Worm (Caenorhabditis elegans) whole organism, mixed stage, embryonic: ENCODE results near the gene mrpl-53.

Experiments used
- M03D4.4 ChIP-seq: sonication (generic microtip); optimal IDR thresholded peaks from 2 replicates; lab custom pipeline; 2017; ENCODE audit warnings: mild to moderate bottlenecking, missing genetic modification characterization, missing compliant biosample characterization
- bed-3 ChIP-seq: fragments of 200-800 bp; sonication (Bioruptor generic); optimal IDR thresholded peaks from 3 replicates; lab custom pipeline; 2018; ENCODE audit warnings: mild to moderate bottlenecking, missing genetic modification characterization, moderate library complexity, missing compliant biosample characterization
- ceh-39 ChIP-seq: fragments of 150-350 bp; optimal IDR thresholded peaks from 2 replicates; lab custom pipeline; 2014; ENCODE audit warnings: missing biosample characterization, missing genetic modification characterization
- ceh-83 ChIP-seq: fragments of 200-800 bp; sonication (Bioruptor generic); optimal IDR thresholded peaks from 2 replicates; lab custom pipeline; 2018; ENCODE audit warnings: mild to moderate bottlenecking, missing genetic modification characterization, missing compliant biosample characterization
- ces-1 ChIP-seq: fragments of 150-350 bp; optimal IDR thresholded peaks from 2 replicates; lab custom pipeline; 2014; ENCODE audit warnings: missing biosample characterization, missing genetic modification reagents, missing genetic modification characterization
- cnd-1 ChIP-seq: fragments of 200-800 bp; sonication (Bioruptor generic); optimal IDR thresholded peaks from 2 replicates; lab custom pipeline; 2018; ENCODE audit warnings: mild to moderate bottlenecking, missing genetic modification characterization, missing compliant biosample characterization
- elt-1 ChIP-seq: sonication (generic microtip); optimal IDR thresholded peaks from 2 replicates; lab custom pipeline; 2017; ENCODE audit warnings: missing genetic modification characterization, mild to moderate bottlenecking, missing compliant biosample characterization, antibody characterized with exemption, moderate library complexity, borderline replicate concordance; ENCODE audit not compliant: insufficient read depth
- elt-3 ChIP-seq: fragments of 150-350 bp; optimal IDR thresholded peaks from 2 replicates; lab custom pipeline; 2014; ENCODE audit warnings: missing biosample characterization, missing genetic modification characterization
- ham-2 ChIP-seq: fragments of 200-800 bp; sonication (Bioruptor generic); optimal IDR thresholded peaks from 2 replicates; lab custom pipeline; 2018; ENCODE audit warnings: mild to moderate bottlenecking, missing genetic modification characterization, missing compliant biosample characterization
- hlh-1 ChIP-seq: fragments of 150-350 bp; optimal IDR thresholded peaks from 2 replicates; lab custom pipeline; 2014; ENCODE audit warnings: missing biosample characterization, missing genetic modification reagents, missing genetic modification characterization
- lin-13 ChIP-seq: fragments of 150-350 bp; optimal IDR thresholded peaks from 2 replicates; lab custom pipeline; 2014; ENCODE audit warnings: missing biosample characterization, missing genetic modification characterization
- lin-32 ChIP-seq: fragments of 200-800 bp; sonication (Bioruptor generic); optimal IDR thresholded peaks from 2 replicates; lab custom pipeline; 2018; ENCODE audit warnings: mild to moderate bottlenecking, missing genetic modification characterization, missing compliant biosample characterization
- lsy-2 ChIP-seq: fragments of 150-350 bp; optimal IDR thresholded peaks from 2 replicates; lab custom pipeline; 2014; ENCODE audit warnings: missing biosample characterization, missing genetic modification characterization
- mab-5 ChIP-seq: fragments of 150-350 bp; optimal IDR thresholded peaks from 2 replicates; lab custom pipeline; 2014; ENCODE audit warnings: missing biosample characterization, missing genetic modification characterization
- mep-1 ChIP-seq: fragments of 150-350 bp; optimal IDR thresholded peaks from 2 replicates; lab custom pipeline; 2017; ENCODE audit warnings: missing biosample characterization, missing genetic modification reagents, missing genetic modification characterization, inconsistent platforms
- mls-2 ChIP-seq: sonication (generic microtip); optimal IDR thresholded peaks from 2 replicates; lab custom pipeline; 2016; ENCODE audit warnings: mild to moderate bottlenecking, missing genetic modification characterization, moderate library complexity, missing compliant biosample characterization
- nhr-12 ChIP-seq: fragments of 150-350 bp; optimal IDR thresholded peaks from 2 replicates; lab custom pipeline; 2014; ENCODE audit warnings: missing biosample characterization, missing genetic modification characterization
- nhr-2 ChIP-seq: fragments of 150-350 bp; optimal IDR thresholded peaks from 2 replicates; lab custom pipeline; 2014; ENCODE audit warnings: missing biosample characterization, missing genetic modification characterization
- nhr-28 ChIP-seq: fragments of 150-350 bp; optimal IDR thresholded peaks from 2 replicates; lab custom pipeline; 2014; ENCODE audit warnings: missing biosample characterization, missing genetic modification characterization
- nhr-76 ChIP-seq: sonication (generic microtip); optimal IDR thresholded peaks from 2 replicates; lab custom pipeline; 2017; ENCODE audit warnings: missing biosample characterization, missing genetic modification characterization
- pha-4 ChIP-seq: fragments of 150-350 bp; optimal IDR thresholded peaks from 2 replicates; lab custom pipeline; 2018; ENCODE audit warnings: missing biosample characterization, missing genetic modification reagents, missing genetic modification characterization
- sem-2 ChIP-seq: fragments of 200-800 bp; sonication (Bioruptor generic); optimal IDR thresholded peaks from 2 replicates; lab custom pipeline; 2018; ENCODE audit warnings: mild to moderate bottlenecking, missing genetic modification characterization, missing compliant biosample characterization
- snpc-4 ChIP-seq: fragments of 150-350 bp; optimal IDR thresholded peaks from 2 replicates; lab custom pipeline; 2014; ENCODE audit warnings: missing biosample characterization, missing genetic modification characterization
- sptf-1 ChIP-seq: sonication (generic microtip); optimal IDR thresholded peaks from 2 replicates; lab custom pipeline; 2017; ENCODE audit warnings: mild to moderate bottlenecking, missing genetic modification characterization, moderate library complexity, missing compliant biosample characterization
- tbx-8 ChIP-seq: fragments of 200-800 bp; sonication (Bioruptor generic); optimal IDR thresholded peaks from 2 replicates; lab custom pipeline; 2018; ENCODE audit warnings: mild to moderate bottlenecking, missing genetic modification characterization, moderate library complexity, missing compliant biosample characterization
- unc-120 ChIP-seq: sonication (generic microtip); optimal IDR thresholded peaks from 2 replicates; lab custom pipeline; 2017; ENCODE audit warnings: missing genetic modification characterization, missing compliant biosample characterization; ENCODE audit not compliant: poor library complexity, severe bottlenecking
- unc-39 ChIP-seq: fragments of 150-350 bp; optimal IDR thresholded peaks from 2 replicates; lab custom pipeline; 2014; ENCODE audit warnings: missing biosample characterization, missing genetic modification characterization
- unc-62 ChIP-seq: fragments of 150-350 bp; optimal IDR thresholded peaks from 2 replicates; lab custom pipeline; 2014; ENCODE audit warnings: missing biosample characterization, missing genetic modification reagents, missing genetic modification characterization
- zip-8 ChIP-seq: fragments of 150-350 bp; optimal IDR thresholded peaks from 2 replicates; lab custom pipeline; 2014; ENCODE audit warnings: missing biosample characterization, missing genetic modification characterization

Gene mrpl-53

DNA sequence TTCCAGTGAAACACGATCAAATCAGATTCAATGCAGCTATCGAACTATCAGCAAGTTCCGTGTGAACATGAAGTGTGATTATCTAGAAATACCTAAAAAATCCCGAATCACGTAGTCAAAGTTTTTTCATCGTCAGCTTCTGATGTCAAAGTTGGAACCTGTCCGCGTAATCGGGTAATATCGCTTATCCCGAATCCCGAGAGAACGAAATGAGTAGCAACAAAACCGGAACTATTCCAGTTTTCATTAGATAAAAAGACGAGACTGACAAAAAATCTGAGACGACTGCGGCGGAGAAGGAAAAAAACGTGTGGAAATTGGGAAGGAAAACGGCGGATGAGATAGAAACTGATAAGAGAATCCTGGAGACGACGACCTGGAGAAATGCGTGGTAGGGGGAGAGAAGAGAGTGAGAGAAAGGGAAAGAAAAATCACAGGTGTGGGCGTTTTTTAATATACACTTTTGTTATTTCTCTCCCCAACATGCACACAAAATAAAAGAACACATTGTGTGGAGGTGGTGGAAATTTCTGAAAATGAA, 22.6 kb downstream of the mrpl-53 start:
- TF ChIP-seq pha-4 (tag; lab: Kevin White, UChicago) (no peak), elt-1 (tag; lab: Kevin White, UChicago) (peak; percentile 26)

DNA sequence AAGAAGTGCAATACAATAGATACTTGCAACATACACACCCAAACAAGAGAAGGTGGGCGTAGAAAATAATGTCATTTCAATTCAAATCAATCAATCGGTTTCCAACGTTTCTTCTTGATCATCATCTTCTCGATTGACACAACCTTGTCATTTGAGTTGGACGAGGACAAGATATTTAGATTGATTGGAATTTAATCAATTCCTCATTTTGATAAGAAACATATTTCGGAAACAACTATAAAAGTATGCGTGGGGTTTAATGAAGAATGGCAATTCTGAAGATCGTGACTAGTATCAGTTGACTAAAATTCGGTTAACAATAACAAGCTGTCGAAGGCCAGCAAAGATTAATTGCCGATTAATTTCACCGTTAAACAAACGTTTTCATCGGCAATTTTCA, 23.2 kb downstream of the mrpl-53 start:
- TF ChIP-seq unc-62 (GFP tag; lab: Kevin White, UChicago): peak; percentile 60
- no peak for TF ChIP-seq ceh-83 (GFP tag; lab: Kevin White, UChicago)
- no peak for TF ChIP-seq lin-32 (GFP tag; lab: Kevin White, UChicago)
- TF ChIP-seq nhr-12 (tag; lab: Kevin White, UChicago): no peak
- TF ChIP-seq mep-1 (tag; lab: Kevin White, UChicago): no peak
- TF ChIP-seq mls-2 (tag; lab: Kevin White, UChicago): no peak
- TF ChIP-seq pha-4 (tag; lab: Kevin White, UChicago): no peak

DNA sequence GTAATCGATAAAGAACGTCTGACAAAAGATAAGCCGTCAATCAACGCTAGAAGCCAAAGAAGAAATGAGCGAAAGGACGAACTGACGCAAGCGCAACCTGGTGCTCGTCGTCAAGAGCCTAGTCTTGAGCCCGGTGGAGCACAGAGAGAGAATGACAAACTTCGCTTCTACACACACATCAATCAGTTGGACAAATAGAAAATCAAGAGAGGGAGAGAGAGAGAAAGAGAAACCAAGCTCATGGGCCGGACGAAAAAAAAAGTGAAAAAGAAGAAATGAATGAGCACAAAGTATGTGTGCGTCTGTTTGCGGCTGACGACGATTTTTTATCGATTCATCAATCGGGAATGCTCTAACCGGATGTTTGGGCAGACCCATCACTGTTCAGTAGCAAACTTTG, 23.7 kb downstream of the mrpl-53 start:
- no peak for TF ChIP-seq unc-39 (tag; lab: Kevin White, UChicago)
- peak; percentile 90 for TF ChIP-seq unc-62 (GFP tag; lab: Kevin White, UChicago)
- peak; percentile 39 for TF ChIP-seq unc-120 (tag; lab: Kevin White, UChicago)
- no peak for TF ChIP-seq nhr-2 (tag; lab: Kevin White, UChicago)
- TF ChIP-seq hlh-1: peak; percentile 67

DNA sequence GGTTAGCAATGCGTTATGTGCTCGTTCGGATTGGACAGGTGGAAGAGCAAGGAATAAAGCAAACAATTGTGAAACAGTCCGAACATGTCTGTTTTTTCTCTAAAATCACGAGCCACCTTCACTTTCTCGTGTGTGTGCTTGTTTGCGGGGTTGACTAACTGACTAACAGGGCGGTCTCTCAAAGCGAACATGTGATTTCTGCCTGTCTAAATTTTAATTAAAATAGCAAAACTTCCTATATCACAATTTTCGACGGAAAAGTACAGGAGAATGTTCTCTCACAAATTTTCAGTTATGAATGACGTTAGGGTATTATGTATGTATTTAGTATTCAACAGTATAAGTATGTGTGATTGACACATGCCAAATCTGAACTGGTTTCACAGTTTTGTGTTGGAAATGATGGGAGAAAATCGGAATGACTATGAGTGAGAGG, 24.5 kb downstream of the mrpl-53 start:
- TF ChIP-seq ces-1 (GFP tag; lab: Kevin White, UChicago) (no peak), lsy-2 (no peak), unc-120 (tag; lab: Kevin White, UChicago) (no peak), sptf-1 (tag; lab: Kevin White, UChicago) (no peak), pha-4 (tag; lab: Kevin White, UChicago) (no peak)

DNA sequence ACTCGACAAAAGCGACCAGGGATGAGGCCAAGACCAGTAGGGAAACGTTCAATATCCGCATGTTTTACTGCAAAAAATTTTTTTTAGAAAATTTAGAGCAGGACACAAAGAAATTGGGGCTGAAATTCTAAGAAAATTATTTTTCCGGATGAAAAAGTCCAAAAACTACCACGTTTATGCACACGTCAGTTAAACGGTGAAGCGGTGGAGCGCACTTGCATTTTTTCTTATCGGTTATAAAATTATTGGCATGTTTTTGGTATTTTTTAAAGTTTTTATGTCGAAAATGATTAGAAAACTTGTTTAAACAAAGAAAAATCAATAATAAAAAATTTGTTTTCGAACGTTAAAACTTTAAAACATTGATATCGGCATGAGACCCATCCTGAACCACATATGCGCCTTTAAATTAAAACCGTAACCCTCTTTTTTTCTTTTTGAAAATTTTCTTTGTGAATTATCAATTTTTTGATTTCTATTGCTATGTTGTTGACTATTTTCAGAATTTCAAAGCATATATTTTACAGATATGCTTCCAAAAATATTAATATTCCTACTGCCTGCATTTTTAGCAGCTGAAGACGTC, 26.8 kb downstream of the mrpl-53 start, which contains the start of the genes dnj-20 and ZK1307.8:
TSS of gene dnj-20 (minus strand) at position 67 of the 586 bp plus-strand sequence.
TSS of gene ZK1307.8 (plus strand) at position 504 of the 586 bp plus-strand sequence.
- TF ChIP-seq mep-1 (tag; lab: Kevin White, UChicago) (peak; percentile 8), tbx-8 (GFP tag; lab: Kevin White, UChicago) (no peak), ces-1 (GFP tag; lab: Kevin White, UChicago) (peak; percentile 10)

DNA sequence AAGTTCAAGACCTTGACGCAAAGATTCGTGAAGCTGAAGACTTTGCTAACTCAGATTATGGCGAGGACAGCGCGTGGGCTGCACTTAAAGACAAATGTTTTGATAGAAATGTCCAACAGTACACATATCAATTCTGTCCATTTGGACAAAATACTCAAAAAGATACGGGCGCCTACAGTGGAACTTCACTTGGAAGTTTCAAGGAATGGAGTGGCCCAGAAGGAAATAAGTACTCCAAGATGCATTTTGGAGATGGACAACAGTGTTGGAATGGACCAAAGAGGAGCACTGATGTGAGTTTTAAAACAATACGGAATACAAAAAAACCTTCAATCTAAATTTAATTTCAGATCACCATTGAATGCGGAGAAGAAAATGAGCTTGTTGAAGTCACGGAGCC, 28.5 kb downstream of the mrpl-53 start:
- TF ChIP-seq lsy-2 (no peak), lin-13 (no peak), nhr-28 (tag; lab: Kevin White, UChicago) (no peak), unc-62 (GFP tag; lab: Kevin White, UChicago) (no peak), elt-1 (tag; lab: Kevin White, UChicago) (no peak), mep-1 (tag; lab: Kevin White, UChicago) (no peak), snpc-4 (tag; lab: Kevin White, UChicago) (no peak), sem-2 (GFP tag; lab: Kevin White, UChicago) (no peak), cnd-1 (no peak), ham-2 (GFP tag; lab: Kevin White, UChicago) (no peak), nhr-76 (tag; lab: Kevin White, UChicago) (no peak), ceh-83 (GFP tag; lab: Kevin White, UChicago) (no peak)

DNA sequence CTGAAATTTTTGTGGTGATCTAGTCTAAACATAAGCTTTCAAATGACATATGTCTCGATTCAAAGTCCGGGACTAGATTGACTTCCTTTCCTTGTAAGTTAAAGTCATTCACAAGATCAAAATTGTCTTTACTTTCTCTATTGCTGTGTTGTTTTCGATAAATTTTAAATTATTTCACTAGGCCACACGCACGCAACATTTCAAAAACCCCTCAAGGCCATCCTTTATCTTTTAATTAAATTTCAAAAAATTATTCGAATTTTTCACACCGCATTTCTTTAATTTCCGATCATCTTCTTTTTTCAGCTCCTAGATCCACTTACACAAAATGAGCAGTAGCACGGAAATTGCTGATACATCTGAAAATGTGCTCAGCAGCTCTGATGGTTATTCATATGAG, 38.9 kb downstream of the mrpl-53 start, which contains the start of gene ZK1307.7:
TSS of gene ZK1307.7 (plus strand) at position 301 of the 400 bp plus-strand sequence.
- TF ChIP-seq lin-32 (GFP tag; lab: Kevin White, UChicago) (no peak), ham-2 (GFP tag; lab: Kevin White, UChicago) (no peak), bed-3 (GFP tag; lab: Kevin White, UChicago) (no peak), unc-120 (tag; lab: Kevin White, UChicago) (no peak), mab-5 (tag; lab: Kevin White, UChicago) (no peak), sem-2 (GFP tag; lab: Kevin White, UChicago) (no peak), elt-1 (tag; lab: Kevin White, UChicago) (no peak), M03D4.4 (tag; lab: Kevin White, UChicago) (no peak), elt-3 (tag; lab: Kevin White, UChicago) (no peak), mls-2 (tag; lab: Kevin White, UChicago) (no peak), nhr-28 (tag; lab: Kevin White, UChicago) (no peak), sptf-1 (tag; lab: Kevin White, UChicago) (no peak), zip-8 (tag; lab: Kevin White, UChicago) (no peak), lsy-2 (no peak), ceh-39 (tag; lab: Kevin White, UChicago) (no peak), nhr-76 (tag; lab: Kevin White, UChicago) (no peak), cnd-1 (no peak)
